Fruit fly (Drosophila melanogaster): ENCODE measurements around the gene Osi10b.

The Osi10b gene

DNA sequence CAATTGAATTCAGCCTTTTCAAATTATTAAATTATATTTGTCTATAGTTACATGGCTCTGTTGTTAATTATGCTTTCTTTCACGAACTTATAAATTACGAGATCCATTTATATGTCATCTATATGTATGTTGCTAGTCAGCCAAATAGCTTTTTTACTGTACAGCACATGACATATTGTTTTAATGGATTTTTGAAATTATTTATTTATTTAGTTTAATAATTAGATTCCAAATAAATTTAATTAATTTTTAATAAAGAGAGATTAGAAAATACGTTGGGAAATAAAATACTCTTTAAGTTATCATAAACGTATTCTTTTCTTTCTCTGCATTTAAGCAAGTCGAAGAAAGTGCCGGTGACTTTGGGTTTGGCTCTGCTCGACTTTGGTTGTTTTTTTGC, 24.7 kb upstream of the Osi10b start:
- no peak for TF ChIP-seq Abd-B (GFP tag; optimal IDR thresholded peaks at IDR 0.05)
- no peak for TF ChIP-seq psq (GFP tag; optimal IDR thresholded peaks at IDR 0.05)
- no peak for TF ChIP-seq sv (GFP tag; optimal IDR thresholded peaks at IDR 0.05)
- TF ChIP-seq Dfd (GFP tag; optimal IDR thresholded peaks at IDR 0.05) = no peak
- no peak for TF ChIP-seq dsf (GFP tag; optimal IDR thresholded peaks at IDR 0.05; ENCODE audit: borderline replicate concordance)
- TF ChIP-seq lola (GFP tag; optimal IDR thresholded peaks at IDR 0.05) = no peak
- no peak for TF ChIP-seq Hr83 (GFP tag; optimal IDR thresholded peaks at IDR 0.05; ENCODE audit: poor library complexity, severe bottlenecking)
- TF ChIP-seq Hnf4 (GFP tag; optimal IDR thresholded peaks at IDR 0.05) = no peak
- no peak for TF ChIP-seq Sp1 (GFP tag; optimal IDR thresholded peaks at IDR 0.05)
- TF ChIP-seq dmrt93B (GFP tag; optimal IDR thresholded peaks at IDR 0.05) = no peak
- TF ChIP-seq Rel (GFP tag; optimal IDR thresholded peaks at IDR 0.05) = no peak
- TF ChIP-seq Rel (tag; optimal IDR thresholded peaks at IDR 0.05) = no peak
- TF ChIP-seq OdsH (GFP tag; optimal IDR thresholded peaks at IDR 0.05) = no peak
- TF ChIP-seq tai (GFP tag; optimal IDR thresholded peaks at IDR 0.05) = no peak
- TF ChIP-seq jim (GFP tag; optimal IDR thresholded peaks at IDR 0.05) = no peak
- TF ChIP-seq Myc (optimal IDR thresholded peaks at IDR 0.05) = no peak

dm6 chr3R:6244035-6244434, 22.0 kb upstream of the Osi10b start:
- no peak for TF ChIP-seq Dfd (GFP tag; optimal IDR thresholded peaks at IDR 0.05)

- TF ChIP-seq HLH106 (tag; optimal IDR thresholded peaks at IDR 0.05) (no peak), ey (GFP tag; optimal IDR thresholded peaks at IDR 0.05) (no peak), OdsH (GFP tag; optimal IDR thresholded peaks at IDR 0.05) (no peak), Hr78 (GFP tag; optimal IDR thresholded peaks at IDR 0.05) (no peak), CrebA (GFP tag; optimal IDR thresholded peaks at IDR 0.05; ENCODE audit: borderline replicate concordance) (no peak), CG9705 (GFP tag; optimal IDR thresholded peaks at IDR 0.05) (no peak), Dif (GFP tag; optimal IDR thresholded peaks at IDR 0.05; ENCODE audit: partially characterized antibody) (no peak), sv (GFP tag; optimal IDR thresholded peaks at IDR 0.05) (no peak), N (GFP tag; optimal IDR thresholded peaks at IDR 0.05) (no peak), pan (optimal IDR thresholded peaks at IDR 0.05) (no peak), dmrt93B (GFP tag; optimal IDR thresholded peaks at IDR 0.05) (no peak), Myc (optimal IDR thresholded peaks at IDR 0.05) (no peak)
These were observed 21.0 kb upstream of the Osi10b start for dm6 chr3R:6244986-6245385.

dm6 chr3R:6248694-6249093, 17.3 kb upstream of the Osi10b start, which contains the start of gene Osi7:
Gene Osi7 (plus strand): TSS chr3R:6248994.
- TF ChIP-seq Dfd (GFP tag; optimal IDR thresholded peaks at IDR 0.05) (no peak), OdsH (GFP tag; optimal IDR thresholded peaks at IDR 0.05) (no peak), Myc (optimal IDR thresholded peaks at IDR 0.05) (no peak), N (GFP tag; optimal IDR thresholded peaks at IDR 0.05) (no peak), fru (GFP tag; optimal IDR thresholded peaks at IDR 0.05) (no peak), h (GFP tag; optimal IDR thresholded peaks at IDR 0.05) (no peak), Hnf4 (GFP tag; optimal IDR thresholded peaks at IDR 0.05) (no peak), woc (GFP tag; optimal IDR thresholded peaks at IDR 0.05) (no peak), Jra (GFP tag; optimal IDR thresholded peaks at IDR 0.05) (no peak), dsf (GFP tag; optimal IDR thresholded peaks at IDR 0.05; ENCODE audit: borderline replicate concordance) (no peak), Sp1 (GFP tag; optimal IDR thresholded peaks at IDR 0.05) (no peak), Hr83 (GFP tag; optimal IDR thresholded peaks at IDR 0.05; ENCODE audit: poor library complexity, severe bottlenecking) (no peak), sage (GFP tag; optimal IDR thresholded peaks at IDR 0.05) (no peak), Mio (GFP tag; optimal IDR thresholded peaks at IDR 0.05) (no peak), HLH106 (tag; optimal IDR thresholded peaks at IDR 0.05) (no peak), usp (GFP tag; optimal IDR thresholded peaks at IDR 0.05) (no peak), psq (GFP tag; optimal IDR thresholded peaks at IDR 0.05) (no peak), GATAd (GFP tag; optimal IDR thresholded peaks at IDR 0.05) (no peak)

- TF ChIP-seq ey (GFP tag; optimal IDR thresholded peaks at IDR 0.05) = no peak
- TF ChIP-seq Dif (GFP tag; optimal IDR thresholded peaks at IDR 0.05; ENCODE audit: partially characterized antibody) = no peak
- TF ChIP-seq pan (optimal IDR thresholded peaks at IDR 0.05) = no peak
- no peak for TF ChIP-seq rgr (GFP tag; optimal IDR thresholded peaks at IDR 0.05)
- no peak for TF ChIP-seq Abd-B (GFP tag; optimal IDR thresholded peaks at IDR 0.05)
- no peak for TF ChIP-seq psq (GFP tag; optimal IDR thresholded peaks at IDR 0.05)
- TF ChIP-seq Hr78 (GFP tag; optimal IDR thresholded peaks at IDR 0.05) = no peak
- TF ChIP-seq OdsH (GFP tag; optimal IDR thresholded peaks at IDR 0.05) = no peak
These were observed 13.2 kb upstream of the Osi10b start for dm6 chr3R:6252809-6253208.
